Worm (Caenorhabditis elegans) whole organism, mixed stage, embryonic: ENCODE data around the gene C01G10.5.

Source experiments
- M03D4.4 ChIP-seq: sonication (generic microtip); optimal IDR thresholded peaks from 2 replicates; lab custom pipeline; 2017; ENCODE audit warnings: mild to moderate bottlenecking, missing genetic modification characterization, missing compliant biosample characterization
- bed-3 ChIP-seq: fragments of 200-800 bp; sonication (Bioruptor generic); optimal IDR thresholded peaks from 3 replicates; lab custom pipeline; 2018; ENCODE audit warnings: mild to moderate bottlenecking, missing genetic modification characterization, moderate library complexity, missing compliant biosample characterization
- blmp-1 ChIP-seq: fragments of 150-350 bp; optimal IDR thresholded peaks from 2 replicates; lab custom pipeline; 2014; ENCODE audit warnings: missing biosample characterization, missing genetic modification characterization
- ceh-39 ChIP-seq: fragments of 150-350 bp; optimal IDR thresholded peaks from 2 replicates; lab custom pipeline; 2014; ENCODE audit warnings: missing biosample characterization, missing genetic modification characterization
- ceh-83 ChIP-seq: fragments of 200-800 bp; sonication (Bioruptor generic); optimal IDR thresholded peaks from 2 replicates; lab custom pipeline; 2018; ENCODE audit warnings: mild to moderate bottlenecking, missing genetic modification characterization, missing compliant biosample characterization
- ces-1 ChIP-seq: fragments of 150-350 bp; optimal IDR thresholded peaks from 2 replicates; lab custom pipeline; 2014; ENCODE audit warnings: missing biosample characterization, missing genetic modification reagents, missing genetic modification characterization
- drap-1 ChIP-seq: fragments of 200-800 bp; sonication (Bioruptor generic); optimal IDR thresholded peaks from 3 replicates; lab custom pipeline; 2018; ENCODE audit warnings: mild to moderate bottlenecking, missing genetic modification characterization, missing compliant biosample characterization
- elt-1 ChIP-seq: sonication (generic microtip); optimal IDR thresholded peaks from 2 replicates; lab custom pipeline; 2017; ENCODE audit warnings: missing genetic modification characterization, mild to moderate bottlenecking, missing compliant biosample characterization, antibody characterized with exemption, moderate library complexity, borderline replicate concordance; ENCODE audit not compliant: insufficient read depth
- elt-3 ChIP-seq: fragments of 150-350 bp; optimal IDR thresholded peaks from 2 replicates; lab custom pipeline; 2014; ENCODE audit warnings: missing biosample characterization, missing genetic modification characterization
- flh-1 ChIP-seq: fragments of 200-800 bp; sonication (Bioruptor generic); optimal IDR thresholded peaks from 2 replicates; lab custom pipeline; 2018; ENCODE audit warnings: mild to moderate bottlenecking, missing genetic modification characterization, moderate library complexity, missing compliant biosample characterization
- hlh-1 ChIP-seq: fragments of 150-350 bp; optimal IDR thresholded peaks from 2 replicates; lab custom pipeline; 2014; ENCODE audit warnings: missing biosample characterization, missing genetic modification reagents, missing genetic modification characterization
- lin-13 ChIP-seq: fragments of 150-350 bp; optimal IDR thresholded peaks from 2 replicates; lab custom pipeline; 2014; ENCODE audit warnings: missing biosample characterization, missing genetic modification characterization
- lin-32 ChIP-seq: fragments of 200-800 bp; sonication (Bioruptor generic); optimal IDR thresholded peaks from 2 replicates; lab custom pipeline; 2018; ENCODE audit warnings: mild to moderate bottlenecking, missing genetic modification characterization, missing compliant biosample characterization
- lsy-2 ChIP-seq: fragments of 150-350 bp; optimal IDR thresholded peaks from 2 replicates; lab custom pipeline; 2014; ENCODE audit warnings: missing biosample characterization, missing genetic modification characterization
- mep-1 ChIP-seq: fragments of 150-350 bp; optimal IDR thresholded peaks from 2 replicates; lab custom pipeline; 2017; ENCODE audit warnings: missing biosample characterization, missing genetic modification reagents, missing genetic modification characterization, inconsistent platforms
- mls-2 ChIP-seq: sonication (generic microtip); optimal IDR thresholded peaks from 2 replicates; lab custom pipeline; 2016; ENCODE audit warnings: mild to moderate bottlenecking, missing genetic modification characterization, moderate library complexity, missing compliant biosample characterization
- nhr-12 ChIP-seq: fragments of 150-350 bp; optimal IDR thresholded peaks from 2 replicates; lab custom pipeline; 2014; ENCODE audit warnings: missing biosample characterization, missing genetic modification characterization
- nhr-2 ChIP-seq: fragments of 150-350 bp; optimal IDR thresholded peaks from 2 replicates; lab custom pipeline; 2014; ENCODE audit warnings: missing biosample characterization, missing genetic modification characterization
- nhr-28 ChIP-seq: fragments of 150-350 bp; optimal IDR thresholded peaks from 2 replicates; lab custom pipeline; 2014; ENCODE audit warnings: missing biosample characterization, missing genetic modification characterization
- pha-4 ChIP-seq: fragments of 150-350 bp; optimal IDR thresholded peaks from 2 replicates; lab custom pipeline; 2018; ENCODE audit warnings: missing biosample characterization, missing genetic modification reagents, missing genetic modification characterization
- sem-2 ChIP-seq: fragments of 200-800 bp; sonication (Bioruptor generic); optimal IDR thresholded peaks from 2 replicates; lab custom pipeline; 2018; ENCODE audit warnings: mild to moderate bottlenecking, missing genetic modification characterization, missing compliant biosample characterization
- snpc-4 ChIP-seq: fragments of 150-350 bp; optimal IDR thresholded peaks from 2 replicates; lab custom pipeline; 2014; ENCODE audit warnings: missing biosample characterization, missing genetic modification characterization
- sptf-1 ChIP-seq: sonication (generic microtip); optimal IDR thresholded peaks from 2 replicates; lab custom pipeline; 2017; ENCODE audit warnings: mild to moderate bottlenecking, missing genetic modification characterization, moderate library complexity, missing compliant biosample characterization
- tbx-8 ChIP-seq: fragments of 200-800 bp; sonication (Bioruptor generic); optimal IDR thresholded peaks from 2 replicates; lab custom pipeline; 2018; ENCODE audit warnings: mild to moderate bottlenecking, missing genetic modification characterization, moderate library complexity, missing compliant biosample characterization
- unc-120 ChIP-seq: sonication (generic microtip); optimal IDR thresholded peaks from 2 replicates; lab custom pipeline; 2017; ENCODE audit warnings: missing genetic modification characterization, missing compliant biosample characterization; ENCODE audit not compliant: poor library complexity, severe bottlenecking
- unc-39 ChIP-seq: fragments of 150-350 bp; optimal IDR thresholded peaks from 2 replicates; lab custom pipeline; 2014; ENCODE audit warnings: missing biosample characterization, missing genetic modification characterization
- unc-62 ChIP-seq: fragments of 150-350 bp; optimal IDR thresholded peaks from 2 replicates; lab custom pipeline; 2014; ENCODE audit warnings: missing biosample characterization, missing genetic modification reagents, missing genetic modification characterization
- zip-8 ChIP-seq: fragments of 150-350 bp; optimal IDR thresholded peaks from 2 replicates; lab custom pipeline; 2014; ENCODE audit warnings: missing biosample characterization, missing genetic modification characterization
- ztf-11 ChIP-seq: fragments of 150-350 bp; optimal IDR thresholded peaks from 2 replicates; lab custom pipeline; 2014; ENCODE audit warnings: missing biosample characterization, missing genetic modification characterization

C01G10.5 gene

DNA sequence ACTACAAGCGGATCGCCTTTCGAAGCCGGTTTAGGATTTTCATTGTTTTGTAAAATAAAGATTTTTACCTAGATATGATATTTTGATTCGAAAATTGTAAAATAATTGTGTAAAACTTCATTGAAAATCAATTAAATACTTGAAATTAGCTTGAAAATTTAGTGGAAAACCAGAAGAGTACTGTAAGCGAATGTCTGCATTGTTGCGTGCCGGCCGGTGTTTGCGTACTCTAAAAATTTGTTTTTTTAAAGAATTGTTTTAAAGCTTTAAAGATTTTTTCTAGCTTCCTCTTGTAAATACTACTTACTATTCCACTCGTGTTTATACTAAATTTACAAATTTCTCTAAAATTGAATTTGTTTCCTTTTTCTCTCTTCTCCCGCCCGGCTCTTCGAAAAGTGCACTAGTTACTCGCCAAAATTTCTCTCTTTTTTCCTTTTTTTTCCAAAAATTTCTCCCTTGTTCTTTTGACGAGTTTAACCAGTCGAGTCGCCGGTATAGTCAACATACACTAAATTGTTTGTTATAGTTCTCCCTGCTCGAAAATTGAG is 19.8 kb downstream of the C01G10.5 start:
- no peak for TF ChIP-seq unc-39 (tag; lab: Kevin White, UChicago)
- TF ChIP-seq unc-120 (tag; lab: Kevin White, UChicago), result no peak
- TF ChIP-seq mep-1 (tag; lab: Kevin White, UChicago), result no peak
- TF ChIP-seq lsy-2 (tag; lab: Kevin White, UChicago), result peak; percentile 82
- peak; percentile 87 for TF ChIP-seq ces-1 (GFP tag; lab: Kevin White, UChicago)

DNA sequence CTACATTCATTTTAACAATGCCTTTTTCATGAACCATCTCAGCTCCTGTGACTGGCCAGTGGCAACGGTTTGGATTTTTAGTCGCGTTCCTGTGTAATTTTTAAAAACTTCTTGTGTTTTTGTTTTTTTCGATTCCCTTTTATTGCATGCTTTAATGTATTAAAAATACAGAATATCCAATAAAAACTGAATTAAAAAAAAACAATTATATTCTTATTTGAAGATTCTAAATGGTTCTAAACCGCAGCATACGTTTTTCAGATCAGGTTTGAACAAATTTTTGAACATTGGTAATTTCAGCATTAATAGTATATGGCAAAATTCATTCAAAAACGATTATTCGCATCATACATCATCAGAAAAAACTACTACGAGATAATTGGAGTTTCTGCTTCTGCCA is 21.0 kb downstream of the C01G10.5 start, which contains the start of gene dnj-3:
Gene dnj-3, plus strand, starts transcription at position 301 of the 400 bp plus-strand sequence.
- TF ChIP-seq blmp-1 (tag; lab: Kevin White, UChicago) (no peak), elt-3 (tag; lab: Kevin White, UChicago) (no peak), nhr-2 (no peak), lin-13 (tag; lab: Kevin White, UChicago) (no peak), sem-2 (GFP tag; lab: Kevin White, UChicago) (no peak), M03D4.4 (tag; lab: Kevin White, UChicago) (no peak), bed-3 (GFP tag; lab: Kevin White, UChicago) (no peak), snpc-4 (tag; lab: Kevin White, UChicago) (no peak), drap-1 (no peak), lin-32 (no peak), mep-1 (tag; lab: Kevin White, UChicago) (no peak), flh-1 (no peak), ces-1 (GFP tag; lab: Kevin White, UChicago) (no peak), zip-8 (tag; lab: Kevin White, UChicago) (no peak)

DNA sequence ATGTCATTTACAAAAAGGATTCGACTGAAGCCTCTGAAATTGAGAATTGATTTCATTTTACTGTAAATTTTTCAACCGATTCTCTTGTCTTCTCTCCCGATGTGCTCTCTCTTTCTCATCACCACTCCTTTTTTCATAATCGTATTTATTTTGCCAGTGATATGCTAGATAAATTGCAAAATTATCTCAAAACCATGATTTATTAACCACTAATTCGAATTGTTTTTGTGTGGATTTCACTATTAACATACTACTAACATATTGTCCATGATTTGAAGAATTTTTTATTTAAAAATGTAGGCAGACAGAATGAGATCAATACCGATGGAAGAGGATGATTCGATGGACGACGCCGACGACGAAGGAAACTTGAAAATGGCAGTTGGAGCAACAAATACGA is 22.2 kb downstream of the C01G10.5 start, which contains the start of gene C25D7.10:
Gene C25D7.10, plus strand, starts transcription at position 301 of the 400 bp plus-strand sequence.
- TF ChIP-seq lin-32 (no peak), ceh-39 (tag; lab: Kevin White, UChicago) (no peak), nhr-12 (tag; lab: Kevin White, UChicago) (no peak), hlh-1 (tag; lab: Kevin White, UChicago) (no peak), ces-1 (GFP tag; lab: Kevin White, UChicago) (no peak), tbx-8 (GFP tag; lab: Kevin White, UChicago) (no peak), pha-4 (tag; lab: Kevin White, UChicago) (no peak), unc-62 (no peak), ztf-11 (no peak), mls-2 (tag; lab: Kevin White, UChicago) (no peak), ceh-83 (GFP tag; lab: Kevin White, UChicago) (no peak), nhr-2 (no peak)

DNA sequence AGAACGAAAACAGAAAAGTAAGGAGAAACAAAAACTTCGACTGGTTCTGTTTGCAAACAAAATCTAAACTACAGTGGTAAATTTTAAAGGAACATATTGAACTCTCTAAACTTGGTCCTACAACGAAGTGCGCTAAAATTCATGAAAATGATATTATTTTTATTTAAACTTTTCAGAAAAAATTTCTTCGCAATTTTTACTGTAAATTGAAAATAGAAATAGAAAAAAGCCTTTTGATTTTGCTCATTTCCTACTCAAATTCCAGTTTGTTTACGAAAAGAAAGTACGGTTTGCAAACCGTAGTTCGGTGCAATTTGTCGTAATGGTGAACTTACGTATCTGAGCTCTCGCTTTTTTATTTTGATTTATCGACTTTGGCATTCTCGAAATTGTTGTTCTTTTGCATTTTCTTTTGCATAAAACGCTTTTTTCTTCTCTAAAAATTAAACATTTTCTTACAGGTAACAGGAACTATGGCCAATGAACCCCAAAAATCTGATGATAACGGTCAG is 23.4 kb downstream of the C01G10.5 start, which contains the start of gene otub-1:
Gene otub-1, plus strand, starts transcription at position 462 of the 512 bp plus-strand sequence.
- TF ChIP-seq tbx-8 (GFP tag; lab: Kevin White, UChicago), result no peak
- TF ChIP-seq ceh-39 (tag; lab: Kevin White, UChicago), result no peak
- TF ChIP-seq snpc-4 (tag; lab: Kevin White, UChicago), result no peak
- TF ChIP-seq lin-32, result no peak
- TF ChIP-seq nhr-28 (tag; lab: Kevin White, UChicago), result no peak
- TF ChIP-seq unc-120 (tag; lab: Kevin White, UChicago), result no peak
- TF ChIP-seq nhr-12 (tag; lab: Kevin White, UChicago), result no peak
- TF ChIP-seq elt-1 (tag; lab: Kevin White, UChicago), result no peak

DNA sequence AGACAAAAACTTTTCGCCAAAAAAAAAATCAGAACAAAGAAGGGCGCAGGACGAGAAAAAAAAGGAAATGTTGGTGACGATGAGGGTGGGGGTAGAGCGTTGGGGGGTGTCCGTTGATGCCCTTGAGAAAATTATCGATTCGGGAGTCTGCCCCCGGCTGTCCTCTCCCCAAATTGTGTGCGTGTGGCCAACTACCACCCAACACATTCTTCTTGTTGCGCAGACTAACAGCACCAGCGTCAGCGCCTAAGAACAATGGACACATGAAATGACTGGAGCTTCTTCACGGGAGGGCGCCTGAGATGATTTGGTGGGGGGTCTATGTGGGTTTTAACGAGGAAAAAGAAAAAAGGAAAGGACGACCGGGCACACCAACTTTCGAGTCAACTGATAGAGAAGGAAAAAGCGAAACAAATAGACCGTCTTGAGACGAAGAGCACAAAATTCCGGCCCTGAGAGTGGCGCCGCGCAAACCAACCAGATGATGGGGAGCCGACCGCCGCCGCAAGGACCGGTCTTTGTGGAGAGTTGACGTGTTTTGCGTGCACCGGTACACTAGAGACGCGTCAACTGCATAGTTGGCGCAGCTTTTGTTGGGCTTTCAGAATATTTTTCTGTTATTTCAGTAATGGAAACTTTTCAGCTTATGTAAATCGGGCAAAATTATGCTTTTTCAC is 24.1 kb downstream of the C01G10.5 start, which contains the start of gene C25D7.9:
Gene C25D7.9, plus strand, starts transcription at position 68 of the 677 bp plus-strand sequence.
- TF ChIP-seq elt-1 (tag; lab: Kevin White, UChicago), result no peak
- no peak for TF ChIP-seq unc-39 (tag; lab: Kevin White, UChicago)
- peak; percentile 20 for TF ChIP-seq ceh-39 (tag; lab: Kevin White, UChicago)
- peak; percentile 77 for TF ChIP-seq nhr-2
- TF ChIP-seq mep-1 (tag; lab: Kevin White, UChicago), result peak; percentile 13
- peak; percentile 51 for TF ChIP-seq mls-2 (tag; lab: Kevin White, UChicago)
- TF ChIP-seq drap-1, result peak; percentile 55
- TF ChIP-seq M03D4.4 (tag; lab: Kevin White, UChicago), result no peak
- peak; percentile 8 for TF ChIP-seq ces-1 (GFP tag; lab: Kevin White, UChicago)
- no peak for TF ChIP-seq tbx-8 (GFP tag; lab: Kevin White, UChicago)
- peak; percentile 24 for TF ChIP-seq sptf-1 (tag; lab: Kevin White, UChicago)
